Fruit fly (Drosophila melanogaster): ENCODE measurements around the gene CG10466.
A peak's percentile ranks its signal among the peaks of the same experiment; 100 is the strongest.

The CG10466 gene

DNA sequence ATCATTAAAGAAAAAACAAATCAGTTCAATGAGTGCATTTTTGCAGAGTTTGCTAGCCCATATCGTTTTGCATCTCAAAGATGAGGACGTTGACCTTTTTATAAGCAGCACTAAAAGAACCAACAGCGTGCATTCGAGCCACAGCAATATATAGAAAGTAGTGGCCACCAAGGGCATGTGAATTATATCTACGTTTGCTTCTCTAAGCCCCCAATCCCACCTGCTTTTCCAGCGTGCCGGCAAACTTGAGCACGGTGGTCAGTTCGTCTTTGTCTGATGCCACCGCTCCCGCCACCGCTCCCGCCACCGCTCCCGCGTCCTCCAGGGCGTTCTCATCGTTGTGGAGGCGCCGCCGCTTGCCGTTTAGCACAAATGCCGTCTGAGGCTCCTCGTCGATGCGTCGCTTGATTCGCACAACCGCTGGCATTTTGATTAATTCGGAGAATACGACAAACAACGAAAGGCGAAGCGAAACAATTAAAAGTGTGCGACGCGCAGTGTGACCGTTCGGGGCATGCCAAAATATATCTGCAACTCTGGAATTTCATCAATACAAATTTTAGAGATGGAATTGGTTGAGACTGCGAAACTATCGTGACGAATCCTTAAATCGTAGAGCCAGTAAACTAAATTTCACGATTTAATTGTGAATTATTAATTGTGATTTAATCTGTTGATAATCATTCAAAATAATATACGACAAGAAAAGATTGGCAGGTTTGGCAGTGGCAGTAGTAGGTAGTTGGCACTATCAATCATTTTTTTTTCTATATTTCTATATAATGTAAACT is 3.6 kb downstream of the CG10466 start (continued):
- no peak for TF ChIP-seq CG4360 (GFP tag; IDR thresholded peaks at IDR 0.05)
- no peak for TF ChIP-seq cad (GFP tag; optimal IDR thresholded peaks at IDR 0.05)
- TF ChIP-seq CG11695 (GFP tag; IDR thresholded peaks at IDR 0.05): no peak; the same call in 2 of the 3 replicates
- no peak for TF ChIP-seq gce (GFP tag; IDR thresholded peaks at IDR 0.05)
- no peak for TF ChIP-seq seq (GFP tag; IDR thresholded peaks at IDR 0.05)
- no peak for TF ChIP-seq pfk (GFP tag; optimal IDR thresholded peaks at IDR 0.05)
- peak; percentile 21; the same call in 1 of the 3 replicates for TF ChIP-seq Aef1 (GFP tag; IDR thresholded peaks at IDR 0.05)
- TF ChIP-seq Nf-YC (tag; optimal IDR thresholded peaks at IDR 0.05): peak; percentile 27
- peak; percentile 60; the same call in 2 of the 3 replicates for TF ChIP-seq CG17361 (GFP tag; IDR thresholded peaks at IDR 0.05)
- no peak for TF ChIP-seq CG13894 (tag; optimal IDR thresholded peaks at IDR 0.05)
- no peak for TF ChIP-seq fd64A (GFP tag; optimal IDR thresholded peaks at IDR 0.05)
- peak; percentile 60; the same call in 1 of the 3 replicates for TF ChIP-seq CG11456 (GFP tag; IDR thresholded peaks at IDR 0.05)
- peak; percentile 44; the same call in 1 of the 2 replicates for TF ChIP-seq lmd (GFP tag; IDR thresholded peaks at IDR 0.05)
- no peak for TF ChIP-seq fd102C (GFP tag; optimal IDR thresholded peaks at IDR 0.05)
- TF ChIP-seq wdn (GFP tag; IDR thresholded peaks at IDR 0.05): no peak
- TF ChIP-seq HHEX (GFP tag; optimal IDR thresholded peaks at IDR 0.05): no peak
- no peak for TF ChIP-seq odd (GFP tag; optimal IDR thresholded peaks at IDR 0.05)
- peak; percentile 95 for TF ChIP-seq sd (tag; optimal IDR thresholded peaks at IDR 0.05)
- TF ChIP-seq CG13123 (GFP tag; optimal IDR thresholded peaks at IDR 0.05): no peak
- TF ChIP-seq Dip2 (GFP tag; IDR thresholded peaks at IDR 0.05): no peak
- peak; percentile 12; the same call in 1 of the 3 replicates for TF ChIP-seq ken (GFP tag; IDR thresholded peaks at IDR 0.05)
- TF ChIP-seq CG11093 (GFP tag; IDR thresholded peaks at IDR 0.05): no peak
- TF ChIP-seq kah (GFP tag; optimal IDR thresholded peaks at IDR 0.05): no peak
- peak; percentile 82 for TF ChIP-seq Bgb (GFP tag; IDR thresholded peaks at IDR 0.05; ENCODE audit: partially characterized antibody)
- no peak for TF ChIP-seq Adf1 (GFP tag; IDR thresholded peaks at IDR 0.05)
- TF ChIP-seq ewg (GFP tag; optimal IDR thresholded peaks at IDR 0.05): peak; percentile 92
- no peak for TF ChIP-seq CG17568 (GFP tag; optimal IDR thresholded peaks at IDR 0.05)
- TF ChIP-seq nau (GFP tag; optimal IDR thresholded peaks at IDR 0.05): no peak
- TF ChIP-seq Doc2 (GFP tag; IDR thresholded peaks at IDR 0.05): no peak
- TF ChIP-seq CG32532 (GFP tag; IDR thresholded peaks at IDR 0.05): peak; percentile 65
- no peak for TF ChIP-seq CG30431 (GFP tag; optimal IDR thresholded peaks at IDR 0.05)
- TF ChIP-seq trh (GFP tag; optimal IDR thresholded peaks at IDR 0.05): no peak
- peak; percentile 33 for TF ChIP-seq CG12155 (GFP tag; optimal IDR thresholded peaks at IDR 0.05)
- TF ChIP-seq CG10431 (GFP tag; optimal IDR thresholded peaks at IDR 0.05): no peak
- TF ChIP-seq CG7357 (GFP tag; IDR thresholded peaks at IDR 0.05): 0 out of 3 replicates have a peak, but pooled peaks have one; percentile 22
- TF ChIP-seq CG42726 (GFP tag; IDR thresholded peaks at IDR 0.05; ENCODE audit: partially characterized antibody): peak; percentile 75; the same call in 1 of the 2 replicates
- peak; percentile 61 for TF ChIP-seq disco-r (GFP tag; optimal IDR thresholded peaks at IDR 0.05)
- TF ChIP-seq gro (GFP tag; optimal IDR thresholded peaks at IDR 0.05): peak; percentile 29
- TF ChIP-seq caup (GFP tag; optimal IDR thresholded peaks at IDR 0.05; ENCODE audit: severe bottlenecking): no peak
- TF ChIP-seq cwo (GFP tag; optimal IDR thresholded peaks at IDR 0.05): no peak
- peak; percentile 30 for TF ChIP-seq CG15601 (tag; optimal IDR thresholded peaks at IDR 0.05)
- peak; percentile 87 for TF ChIP-seq CG16813 (GFP tag; IDR thresholded peaks at IDR 0.05; ENCODE audit: partially characterized antibody)
- peak; percentile 74; the same call in 1 of the 2 replicates for TF ChIP-seq sna (GFP tag; IDR thresholded peaks at IDR 0.05; ENCODE audit: partially characterized antibody)
- peak; percentile 51 for TF ChIP-seq CG8924 (tag; optimal IDR thresholded peaks at IDR 0.05)
- peak; percentile 44 for TF ChIP-seq CG13424 (tag; optimal IDR thresholded peaks at IDR 0.05)
- TF ChIP-seq knrl (GFP tag; IDR thresholded peaks at IDR 0.05; ENCODE audit: partially characterized antibody): peak; percentile 83
- peak; percentile 46 for TF ChIP-seq CG7786 (GFP tag; optimal IDR thresholded peaks at IDR 0.05)
- TF ChIP-seq zfh1 (GFP tag; IDR thresholded peaks at IDR 0.05): peak; percentile 11; the same call in 2 of the 3 replicates
